Fruit fly (Drosophila melanogaster): Measurements from ENCODE around the gene Ir94e.

Gene Ir94e

dm6 chr3R:23445249-23445916 lies 40.1 kb downstream of the Ir94e start (continued):
- TF ChIP-seq Dip3 (GFP tag; optimal IDR thresholded peaks at IDR 0.05) (no peak), CG10209 (GFP tag; optimal IDR thresholded peaks at IDR 0.05) (peak; percentile 41), CG1233 (GFP tag; optimal IDR thresholded peaks at IDR 0.05) (peak; percentile 29), run (tag; optimal IDR thresholded peaks at IDR 0.05) (no peak), CG30431 (GFP tag; optimal IDR thresholded peaks at IDR 0.05) (peak; percentile 22), CG17568 (GFP tag; optimal IDR thresholded peaks at IDR 0.05) (peak; percentile 7), gsb (GFP tag; IDR thresholded peaks at IDR 0.05) (peak; percentile 29; the same call in 1 of the 2 replicates), stwl (tag; optimal IDR thresholded peaks at IDR 0.05) (no peak), Trl (optimal IDR thresholded peaks at IDR 0.05) (no peak), Trl (GFP tag; optimal IDR thresholded peaks at IDR 0.05) (peak; percentile 6), D19B (GFP tag; optimal IDR thresholded peaks at IDR 0.05) (no peak), bowl (GFP tag; IDR thresholded peaks at IDR 0.05) (peak; percentile 43; the same call in 1 of the 2 replicates), trem (tag; optimal IDR thresholded peaks at IDR 0.05) (no peak), CG10366 (GFP tag; IDR thresholded peaks at IDR 0.05) (peak; percentile 50; the same call in 1 of the 2 replicates), onecut (GFP tag; IDR thresholded peaks at IDR 0.05) (peak; percentile 56), ems (GFP tag; optimal IDR thresholded peaks at IDR 0.05) (no peak), CG42726 (GFP tag; IDR thresholded peaks at IDR 0.05; ENCODE audit: partially characterized antibody) (no peak), Hr39 (optimal IDR thresholded peaks at IDR 0.05) (no peak), Rfx (GFP tag; IDR thresholded peaks at IDR 0.05) (peak; percentile 44; the same call in 1 of the 2 replicates), CG3838 (GFP tag; optimal IDR thresholded peaks at IDR 0.05) (no peak), CG10274 (GFP tag; optimal IDR thresholded peaks at IDR 0.05) (peak; percentile 7), unpg (GFP tag; optimal IDR thresholded peaks at IDR 0.05) (peak; percentile 31), sim (GFP tag; IDR thresholded peaks at IDR 0.05) (0 out of 2 replicates have a peak, but pooled peaks have one; percentile 7), tap (tag; optimal IDR thresholded peaks at IDR 0.05) (no peak), zf30C (GFP tag; optimal IDR thresholded peaks at IDR 0.05) (no peak), CG8359 (GFP tag; optimal IDR thresholded peaks at IDR 0.05; ENCODE audit: borderline replicate concordance) (no peak), Pdp1 (GFP tag; optimal IDR thresholded peaks at IDR 0.05) (no peak), CG11456 (GFP tag; IDR thresholded peaks at IDR 0.05) (no peak), gt (GFP tag; IDR thresholded peaks at IDR 0.05) (no peak), lola (GFP tag; optimal IDR thresholded peaks at IDR 0.05) (peak in 1 of 3 experiments; percentile 15), gcm2 (GFP tag; optimal IDR thresholded peaks at IDR 0.05) (no peak), Blimp-1 (GFP tag; optimal IDR thresholded peaks at IDR 0.05) (peak; percentile 22), CG4617 (GFP tag; optimal IDR thresholded peaks at IDR 0.05; ENCODE audit: borderline replicate concordance) (no peak), Bgb (GFP tag; IDR thresholded peaks at IDR 0.05; ENCODE audit: partially characterized antibody) (no peak), Kr (GFP tag; optimal IDR thresholded peaks at IDR 0.05) (no peak), CG6765 (GFP tag; optimal IDR thresholded peaks at IDR 0.05) (no peak), CG11560 (tag; IDR thresholded peaks at IDR 0.05) (no peak), HHEX (GFP tag; optimal IDR thresholded peaks at IDR 0.05) (peak; percentile 45), CTCF (GFP tag; optimal IDR thresholded peaks at IDR 0.05) (no peak), CG12769 (tag; optimal IDR thresholded peaks at IDR 0.05) (peak; percentile 17), CG8944 (GFP tag; optimal IDR thresholded peaks at IDR 0.05) (no peak), CG18764 (GFP tag; optimal IDR thresholded peaks at IDR 0.05) (no peak), Hmr (GFP tag; optimal IDR thresholded peaks at IDR 0.05) (no peak), CG17328 (GFP tag; IDR thresholded peaks at IDR 0.05) (peak; percentile 36; the same call in 1 of the 2 replicates), ato (GFP tag; IDR thresholded peaks at IDR 0.05; ENCODE audit: partially characterized antibody) (no peak), caup (GFP tag; optimal IDR thresholded peaks at IDR 0.05; ENCODE audit: severe bottlenecking) (peak; percentile 24), org-1 (GFP tag; optimal IDR thresholded peaks at IDR 0.05) (peak; percentile 45), CG4360 (GFP tag; IDR thresholded peaks at IDR 0.05) (no peak), fd64A (GFP tag; optimal IDR thresholded peaks at IDR 0.05) (no peak), CG17829 (tag; optimal IDR thresholded peaks at IDR 0.05) (no peak)

Data from whole organism, embryonic.